Worm (Caenorhabditis elegans) whole organism, L3 larva: ENCODE results near the gene acr-7.

ENCODE experiments used
- R02D3.7 ChIP-seq: fragments of 150-350 bp; optimal IDR thresholded peaks from 2 replicates; lab custom pipeline; 2014; ENCODE audit warnings: missing biosample characterization, missing genetic modification characterization
- aly-2 ChIP-seq: fragments of 150-350 bp; optimal IDR thresholded peaks from 2 replicates; lab custom pipeline; 2014; ENCODE audit warnings: missing biosample characterization, missing genetic modification characterization
- ama-1 ChIP-seq: fragments of 150-350 bp; optimal IDR thresholded peaks from 2 replicates; lab custom pipeline; 2018
- ceh-16 ChIP-seq: sonication (generic microtip); optimal IDR thresholded peaks from 2 replicates; lab custom pipeline; 2017; ENCODE audit warnings: missing biosample characterization, missing genetic modification characterization
- ceh-28 ChIP-seq: fragments of 150-350 bp; optimal IDR thresholded peaks from 2 replicates; lab custom pipeline; 2014; ENCODE audit warnings: missing biosample characterization, missing genetic modification reagents, missing genetic modification characterization
- ceh-82 ChIP-seq: fragments of 150-350 bp; optimal IDR thresholded peaks from 2 replicates; lab custom pipeline; 2014; ENCODE audit warnings: missing biosample characterization, missing genetic modification characterization
- ceh-9 ChIP-seq: sonication (generic microtip); optimal IDR thresholded peaks from 2 replicates; lab custom pipeline; 2018; ENCODE audit warnings: missing biosample characterization, missing genetic modification characterization
- egl-27 ChIP-seq: sonication (generic microtip); optimal IDR thresholded peaks from 4 replicates; lab custom pipeline; 2017; ENCODE audit warnings: missing biosample characterization, missing genetic modification reagents, missing genetic modification characterization
- egl-5 ChIP-seq: fragments of 150-350 bp; optimal IDR thresholded peaks from 2 replicates; lab custom pipeline; 2017; ENCODE audit warnings: missing biosample characterization, missing genetic modification reagents, missing genetic modification characterization, inconsistent platforms
- elt-2 ChIP-seq: sonication (generic microtip); optimal IDR thresholded peaks from 2 replicates; lab custom pipeline; 2016; ENCODE audit warnings: missing genetic modification reagents, mild to moderate bottlenecking, missing genetic modification characterization, missing compliant biosample characterization
- elt-3 ChIP-seq, 3 experiments: fragments of 150-350 bp in 1 of 3; sonication (generic microtip) in 2 of 3; optimal IDR thresholded peaks; 2 replicates in 2 of 3; 4 replicates in 1 of 3; lab custom pipeline; 2014 to 2017; ENCODE audit warnings: missing biosample characterization in 3 of 3, missing genetic modification characterization in 3 of 3
- eor-1 ChIP-seq, 2 experiments: fragments of 150-350 bp; optimal IDR thresholded peaks; 2 replicates each; lab custom pipeline; 2014 to 2018; ENCODE audit warnings: missing biosample characterization in 2 of 2, missing genetic modification characterization in 2 of 2
- fkh-10 ChIP-seq: sonication (generic microtip); optimal IDR thresholded peaks from 2 replicates; lab custom pipeline; 2017; ENCODE audit warnings: missing biosample characterization, missing genetic modification reagents, missing genetic modification characterization
- fkh-2 ChIP-seq: fragments of 150-350 bp; optimal IDR thresholded peaks from 2 replicates; lab custom pipeline; 2014; ENCODE audit warnings: missing biosample characterization, missing genetic modification reagents, missing genetic modification characterization
- fos-1 ChIP-seq: fragments of 150-350 bp; optimal IDR thresholded peaks from 2 replicates; lab custom pipeline; 2014; ENCODE audit warnings: missing biosample characterization, missing genetic modification characterization
- hmg-11 ChIP-seq: sonication (generic microtip); optimal IDR thresholded peaks from 2 replicates; lab custom pipeline; 2016; ENCODE audit warnings: missing genetic modification characterization, missing compliant biosample characterization
- jun-1 ChIP-seq: fragments of 150-350 bp; optimal IDR thresholded peaks from 2 replicates; lab custom pipeline; 2014; ENCODE audit warnings: missing biosample characterization, missing genetic modification reagents, missing genetic modification characterization
- lin-15B ChIP-seq: fragments of 150-350 bp; optimal IDR thresholded peaks from 2 replicates; lab custom pipeline; 2014; ENCODE audit warnings: missing biosample characterization, missing genetic modification characterization
- lin-39 ChIP-seq: fragments of 150-350 bp; optimal IDR thresholded peaks from 2 replicates; lab custom pipeline; 2018; ENCODE audit warnings: missing biosample characterization, missing genetic modification reagents, missing genetic modification characterization
- lsy-12 ChIP-seq: sonication (generic microtip); optimal IDR thresholded peaks from 2 replicates; lab custom pipeline; 2016; ENCODE audit warnings: mild to moderate bottlenecking, missing genetic modification characterization, missing compliant biosample characterization
- mdl-1 ChIP-seq: fragments of 150-350 bp; optimal IDR thresholded peaks from 2 replicates; lab custom pipeline; 2014; ENCODE audit warnings: missing biosample characterization, missing genetic modification characterization
- nfya-1 ChIP-seq: sonication (generic microtip); optimal IDR thresholded peaks from 2 replicates; lab custom pipeline; 2017; ENCODE audit warnings: missing genetic modification characterization, mild to moderate bottlenecking, missing compliant biosample characterization, antibody characterized with exemption, moderate library complexity; ENCODE audit not compliant: insufficient read depth
- nhr-11 ChIP-seq: fragments of 150-350 bp; optimal IDR thresholded peaks from 2 replicates; lab custom pipeline; 2014; ENCODE audit warnings: missing biosample characterization, missing genetic modification characterization
- nhr-23 ChIP-seq: fragments of 150-350 bp; optimal IDR thresholded peaks from 2 replicates; lab custom pipeline; 2014; ENCODE audit warnings: missing biosample characterization, missing genetic modification reagents, missing genetic modification characterization
- nhr-237 ChIP-seq: fragments of 150-350 bp; optimal IDR thresholded peaks from 2 replicates; lab custom pipeline; 2014; ENCODE audit warnings: missing biosample characterization, missing genetic modification characterization
- nhr-25 ChIP-seq: sonication (generic microtip); optimal IDR thresholded peaks from 2 replicates; lab custom pipeline; 2017; ENCODE audit warnings: missing biosample characterization, missing genetic modification characterization
- nhr-43 ChIP-seq: sonication (generic microtip); optimal IDR thresholded peaks from 2 replicates; lab custom pipeline; 2016; ENCODE audit warnings: mild to moderate bottlenecking, missing genetic modification characterization, missing compliant biosample characterization; ENCODE audit not compliant: poor library complexity, severe bottlenecking
- nhr-76 ChIP-seq: fragments of 150-350 bp; sonication (generic microtip); optimal IDR thresholded peaks from 5 replicates; lab custom pipeline; 2014; ENCODE audit warnings: missing biosample characterization, missing genetic modification characterization
- nhr-77 ChIP-seq: fragments of 150-350 bp; optimal IDR thresholded peaks from 2 replicates; lab custom pipeline; 2014; ENCODE audit warnings: missing biosample characterization, missing genetic modification characterization
- pha-4 ChIP-seq: fragments of 150-350 bp; optimal IDR thresholded peaks from 2 replicates; lab custom pipeline; 2014; ENCODE audit warnings: missing biosample characterization, missing genetic modification reagents, missing genetic modification characterization
- pqm-1 ChIP-seq: fragments of 150-350 bp; optimal IDR thresholded peaks from 2 replicates; lab custom pipeline; 2017; ENCODE audit warnings: missing biosample characterization, missing genetic modification characterization, inconsistent platforms
- sea-2 ChIP-seq: fragments of 150-350 bp; sonication (generic microtip); optimal IDR thresholded peaks from 4 replicates; lab custom pipeline; 2014; ENCODE audit warnings: missing biosample characterization, missing genetic modification reagents, missing genetic modification characterization
- skn-1 ChIP-seq: fragments of 150-350 bp; optimal IDR thresholded peaks from 2 replicates; lab custom pipeline; 2014; ENCODE audit warnings: missing biosample characterization, missing genetic modification characterization
- snpc-4 ChIP-seq: fragments of 150-350 bp; optimal IDR thresholded peaks from 2 replicates; lab custom pipeline; 2014; ENCODE audit warnings: missing biosample characterization, missing genetic modification characterization
- tbx-2 ChIP-seq: sonication (generic microtip); optimal IDR thresholded peaks from 2 replicates; lab custom pipeline; 2016; ENCODE audit warnings: mild to moderate bottlenecking, missing genetic modification characterization, missing compliant biosample characterization
- unc-39 ChIP-seq: sonication (generic microtip); optimal IDR thresholded peaks from 4 replicates; lab custom pipeline; 2017; ENCODE audit warnings: missing biosample characterization, missing genetic modification characterization
- unc-62 ChIP-seq: fragments of 150-350 bp; sonication (generic microtip); optimal IDR thresholded peaks from 4 replicates; lab custom pipeline; 2014; ENCODE audit warnings: missing biosample characterization, missing genetic modification reagents, missing genetic modification characterization
- zag-1 ChIP-seq: fragments of 150-350 bp; optimal IDR thresholded peaks from 2 replicates; lab custom pipeline; 2014; ENCODE audit warnings: missing biosample characterization, missing genetic modification characterization
- ztf-4 ChIP-seq: fragments of 150-350 bp; optimal IDR thresholded peaks from 2 replicates; lab custom pipeline; 2014; ENCODE audit warnings: missing biosample characterization, missing genetic modification characterization

acr-7 gene

DNA sequence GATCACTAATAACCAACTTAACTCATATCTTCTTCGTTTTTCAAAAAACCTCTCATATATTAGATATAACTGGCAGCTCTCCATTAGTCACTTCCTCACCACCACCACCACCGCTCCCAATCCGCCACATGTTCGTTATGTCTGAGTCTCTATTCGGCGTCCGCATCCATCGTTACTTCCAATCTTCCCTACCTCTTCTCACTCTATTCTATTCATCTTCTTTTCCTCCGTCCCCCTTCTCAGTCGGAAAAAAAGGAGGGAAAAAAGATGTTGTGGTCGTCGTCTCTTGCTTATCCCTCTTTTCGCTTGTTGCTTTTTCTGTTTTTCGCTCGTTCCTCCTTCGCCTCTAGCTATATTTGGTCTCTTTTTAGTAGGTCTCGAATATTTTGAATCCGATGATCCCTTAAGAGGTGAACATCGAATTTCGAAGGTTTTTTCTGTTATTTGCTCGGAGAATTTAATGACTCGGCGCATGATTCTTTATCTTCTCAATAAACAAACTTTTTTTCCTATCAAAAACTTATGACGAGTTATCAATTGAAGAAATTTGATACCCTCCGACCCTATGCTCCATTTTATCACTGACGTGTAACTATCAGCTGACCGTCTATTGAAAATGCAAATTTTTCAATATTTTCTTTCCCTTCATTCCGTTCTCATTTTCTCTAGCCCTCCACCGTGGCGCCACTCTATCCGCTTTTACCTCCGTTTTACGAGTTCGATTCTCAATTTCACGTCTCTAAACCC lies 42.4 kb upstream of the acr-7 start (continued):
- TF ChIP-seq R02D3.7 (tag; lab: Kevin White, UChicago) (no peak), nhr-77 (tag; lab: Kevin White, UChicago) (no peak), nhr-25 (tag; lab: Kevin White, UChicago) (no peak), unc-39 (tag; lab: Kevin White, UChicago) (no peak)

DNA sequence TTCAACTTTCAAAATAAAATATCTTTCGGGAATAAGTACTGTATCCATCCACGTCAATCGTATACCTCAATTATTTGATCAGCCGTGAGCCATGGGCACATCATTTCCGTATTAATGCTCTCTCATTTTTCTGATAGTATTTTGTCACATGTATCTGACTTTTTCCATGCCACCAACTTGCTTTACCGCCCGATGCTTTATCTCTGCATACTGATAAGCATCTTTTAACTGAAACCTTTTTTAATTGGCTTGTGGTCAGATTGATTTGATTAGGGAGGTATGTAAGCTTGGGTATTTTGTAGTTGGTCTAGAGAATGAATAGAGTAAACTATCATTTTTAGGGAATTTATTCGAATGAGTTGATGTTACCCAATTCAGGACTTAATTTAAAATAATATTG lies 39.7 kb upstream of the acr-7 start:
- TF ChIP-seq pqm-1 (peak; percentile 57), elt-2 (peak; percentile 74), nhr-76 (tag; lab: Kevin White, UChicago) (no peak)

DNA sequence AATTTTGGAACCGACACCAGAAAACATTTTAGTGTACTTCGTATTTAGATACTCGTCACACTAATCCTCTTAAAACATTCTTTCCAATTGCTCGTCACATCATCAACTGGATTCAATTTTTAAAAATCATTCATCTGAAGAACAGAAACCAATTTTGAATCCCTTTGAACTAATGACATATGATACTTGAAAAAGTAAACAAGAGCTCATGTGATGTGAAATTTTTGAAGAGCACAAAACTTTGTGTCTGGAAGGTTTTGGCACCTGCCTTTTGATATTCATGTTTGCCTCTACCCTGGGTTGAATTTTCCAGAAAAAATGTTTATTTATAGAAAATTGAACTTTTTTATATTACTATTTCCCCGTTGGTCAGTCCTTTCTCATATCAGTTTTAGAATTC lies 39.2 kb upstream of the acr-7 start:
- no peak for TF ChIP-seq zag-1 (tag; lab: Kevin White, UChicago)
- no peak for TF ChIP-seq nhr-43
- TF ChIP-seq pqm-1: peak; percentile 15
- TF ChIP-seq egl-27 (tag; lab: Kevin White, UChicago): no peak
- no peak for TF ChIP-seq ceh-28
- TF ChIP-seq snpc-4: no peak
- peak; percentile 43 for TF ChIP-seq elt-2
- no peak for TF ChIP-seq jun-1 (tag; lab: Kevin White, UChicago)
- no peak for TF ChIP-seq nfya-1 (tag; lab: Kevin White, UChicago)
- peak; percentile 89 for TF ChIP-seq pha-4 (tag; lab: Kevin White, UChicago)
- no peak for TF ChIP-seq ceh-82 (tag; lab: Kevin White, UChicago)
- no peak for TF ChIP-seq lin-15B
- TF ChIP-seq fkh-2 (tag; lab: Kevin White, UChicago): no peak
- no peak for TF ChIP-seq mdl-1

DNA sequence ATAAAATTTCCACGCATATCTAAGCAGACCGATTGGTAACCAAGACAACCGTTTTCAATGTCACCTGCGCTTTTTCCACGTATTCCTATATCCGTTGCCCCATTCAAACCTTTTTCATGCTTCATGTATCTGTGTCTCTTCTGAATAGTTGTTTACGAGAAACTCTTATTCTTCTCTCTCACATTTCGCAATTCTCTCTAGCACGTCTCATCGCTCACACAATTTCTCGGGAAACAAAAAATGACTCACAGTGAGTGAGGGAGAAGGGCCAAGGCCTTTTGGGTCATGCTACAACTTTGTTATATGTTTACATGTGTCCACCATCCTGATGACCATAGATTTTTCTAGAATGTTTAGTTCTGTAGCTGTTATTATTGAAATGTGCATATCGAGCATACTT lies 37.7 kb upstream of the acr-7 start:
- peak; percentile 22 for TF ChIP-seq jun-1 (tag; lab: Kevin White, UChicago)
- peak; percentile 87 for TF ChIP-seq fkh-2 (tag; lab: Kevin White, UChicago)
- TF ChIP-seq lin-39 (tag; lab: Kevin White, UChicago): peak; percentile 67
- peak; percentile 1 for TF ChIP-seq nhr-23
- TF ChIP-seq egl-5 (tag; lab: Kevin White, UChicago): peak; percentile 72
- peak; percentile 36 for TF ChIP-seq hmg-11
- TF ChIP-seq skn-1 (tag; lab: Kevin White, UChicago): peak; percentile 19
- TF ChIP-seq unc-39 (tag; lab: Kevin White, UChicago): no peak
- TF ChIP-seq nhr-25 (tag; lab: Kevin White, UChicago): peak; percentile 61
- peak; percentile 53 for TF ChIP-seq ama-1 (lab: Kevin White, UChicago)
- TF ChIP-seq nhr-237 (tag; lab: Kevin White, UChicago): no peak
- TF ChIP-seq lsy-12: no peak
- TF ChIP-seq nhr-77 (tag; lab: Kevin White, UChicago): no peak
- peak; percentile 32 for TF ChIP-seq pha-4 (tag; lab: Kevin White, UChicago)
- peak; percentile 63 for TF ChIP-seq nfya-1 (tag; lab: Kevin White, UChicago)
- no peak for TF ChIP-seq ceh-82 (tag; lab: Kevin White, UChicago)
- peak; percentile 8 for TF ChIP-seq ceh-28
- peak; percentile 69 for TF ChIP-seq fkh-10 (GFP tag; lab: Kevin White, UChicago)
- peak; percentile 91 for TF ChIP-seq nhr-11 (tag; lab: Kevin White, UChicago)
- TF ChIP-seq mdl-1: no peak
- peak; percentile 27 for TF ChIP-seq sea-2
- TF ChIP-seq snpc-4: peak; percentile 45
- peak; percentile 7 for TF ChIP-seq lin-15B

ce11 chrII:7884898-7885297 lies 35.3 kb upstream of the acr-7 start:
- TF ChIP-seq ceh-16 (tag; lab: Kevin White, UChicago): no peak
- TF ChIP-seq nhr-25 (tag; lab: Kevin White, UChicago): no peak
- no peak for TF ChIP-seq eor-1 (tag; optimal IDR thresholded peaks at IDR 0.05; lab: Kevin White, UChicago)
- TF ChIP-seq nfya-1 (tag; lab: Kevin White, UChicago): peak; percentile 74
- TF ChIP-seq fos-1: no peak
- no peak for TF ChIP-seq ztf-4 (tag; lab: Kevin White, UChicago)
- TF ChIP-seq skn-1 (tag; lab: Kevin White, UChicago): no peak
- peak; percentile 40 for TF ChIP-seq sea-2
- TF ChIP-seq R02D3.7 (tag; lab: Kevin White, UChicago): no peak
- no peak for TF ChIP-seq ama-1 (lab: Kevin White, UChicago)
- peak; percentile 18 for TF ChIP-seq hmg-11
- no peak for TF ChIP-seq nhr-11 (tag; lab: Kevin White, UChicago)
- no peak for TF ChIP-seq aly-2
- TF ChIP-seq unc-62 (GFP tag; lab: Kevin White, UChicago): no peak
- no peak for TF ChIP-seq zag-1 (tag; lab: Kevin White, UChicago)
- no peak for TF ChIP-seq egl-27 (tag; lab: Kevin White, UChicago)
- no peak for TF ChIP-seq nhr-77 (tag; lab: Kevin White, UChicago)
- no peak for TF ChIP-seq fkh-2 (tag; lab: Kevin White, UChicago)
- TF ChIP-seq tbx-2 (tag; lab: Kevin White, UChicago): no peak
- no peak for TF ChIP-seq egl-5 (tag; lab: Kevin White, UChicago)
- TF ChIP-seq lin-15B: no peak
- no peak for TF ChIP-seq ceh-82 (tag; lab: Kevin White, UChicago)
- peak; percentile 31 for TF ChIP-seq fkh-10 (GFP tag; lab: Kevin White, UChicago)
- no peak for TF ChIP-seq mdl-1
- TF ChIP-seq nhr-43: no peak
- TF ChIP-seq ceh-9 (tag; lab: Kevin White, UChicago): no peak
- no peak for TF ChIP-seq elt-3 (tag; optimal IDR thresholded peaks at IDR 0.05; lab: Kevin White, UChicago)
- no peak for TF ChIP-seq nhr-76 (tag; lab: Kevin White, UChicago)
- peak; percentile 60 for TF ChIP-seq lin-39 (tag; lab: Kevin White, UChicago)
- TF ChIP-seq, all 47 proteins: peak for 5
